Fruit fly (Drosophila melanogaster) whole organism, embryonic: Measurements from ENCODE around the gene CG12507.
A peak's percentile ranks its signal among the peaks of the same experiment; 100 is the strongest.

Source experiments
- ATbp ChIP-seq: fragments of 200-800 bp; sonication (Bioruptor generic); optimal IDR thresholded peaks from 2 replicates; lab custom pipeline; 2017; ENCODE audit warnings: missing biosample characterization, mild to moderate bottlenecking, missing genetic modification characterization, missing genetic modification reagents
- Adf1 ChIP-seq: fragments of 200-800 bp; sonication (Bioruptor generic); IDR thresholded peaks from 2 replicates; pipeline ENCODE4 v1.3.6; 2022; ENCODE audit warnings: missing biosample characterization, missing genetic modification characterization
- Atf6 ChIP-seq: fragments of 200-800 bp; sonication (Bioruptor generic); IDR thresholded peaks from 2 replicates; pipeline ENCODE4 v1.3.6; 2022; ENCODE audit warnings: missing biosample characterization, missing genetic modification characterization
- CG10209 ChIP-seq: fragments of 200-800 bp; sonication (Bioruptor generic); optimal IDR thresholded peaks from 3 replicates; lab custom pipeline; 2017; ENCODE audit warnings: missing biosample characterization, mild to moderate bottlenecking, missing genetic modification characterization, missing genetic modification reagents
- CG10321 ChIP-seq: fragments of 200-800 bp; sonication (Bioruptor generic); IDR thresholded peaks from 2 replicates; pipeline ENCODE4 v1.3.6; 2022; ENCODE audit warnings: missing biosample characterization, missing genetic modification characterization
- CG11398 ChIP-seq: fragments of 200-800 bp; sonication (Bioruptor generic); optimal IDR thresholded peaks from 2 replicates; lab custom pipeline; 2016; ENCODE audit warnings: missing biosample characterization, missing genetic modification characterization
- CG11456 ChIP-seq: fragments of 200-800 bp; sonication (Bioruptor generic); IDR thresholded peaks from 3 replicates; pipeline ENCODE4 v1.3.6; 2022; ENCODE audit warnings: missing biosample characterization, missing genetic modification characterization
- CG12236 ChIP-seq: fragments of 200-800 bp; sonication (Bioruptor generic); optimal IDR thresholded peaks from 2 replicates; lab custom pipeline; 2016; ENCODE audit warnings: missing biosample characterization, missing genetic modification characterization
- CG14860 ChIP-seq: fragments of 200-800 bp; sonication (Bioruptor generic); IDR thresholded peaks from 3 replicates; pipeline ENCODE4 v1.3.6; 2022; ENCODE audit warnings: missing biosample characterization, missing genetic modification characterization; ENCODE audit not compliant: partially characterized antibody
- CG15479 ChIP-seq: fragments of 200-800 bp; sonication (Bioruptor generic); optimal IDR thresholded peaks from 3 replicates; lab custom pipeline; 2019; ENCODE audit warnings: missing biosample characterization, mild to moderate bottlenecking, missing genetic modification characterization, moderate library complexity
- CG17802 ChIP-seq: fragments of 200-800 bp; sonication (Bioruptor generic); optimal IDR thresholded peaks from 2 replicates; lab custom pipeline; 2018; ENCODE audit warnings: missing biosample characterization, mild to moderate bottlenecking, missing genetic modification characterization, moderate library complexity
- CG2889 ChIP-seq: fragments of 200-800 bp; sonication (Bioruptor generic); IDR thresholded peaks from 3 replicates; pipeline ENCODE4 v1.3.6; 2022; ENCODE audit warnings: missing biosample characterization, missing genetic modification characterization
- CG30403 ChIP-seq: fragments of 200-800 bp; sonication (Bioruptor generic); optimal IDR thresholded peaks from 3 replicates; lab custom pipeline; 2016; ENCODE audit warnings: missing biosample characterization, missing genetic modification characterization
- CG31388 ChIP-seq: fragments of 200-800 bp; sonication (Bioruptor generic); optimal IDR thresholded peaks from 2 replicates; lab custom pipeline; 2016; ENCODE audit warnings: missing biosample characterization, missing genetic modification characterization
- CG4820 ChIP-seq: fragments of 200-800 bp; sonication (Bioruptor generic); optimal IDR thresholded peaks from 3 replicates; lab custom pipeline; 2016; ENCODE audit warnings: missing biosample characterization, missing genetic modification characterization
- CG6272 ChIP-seq: fragments of 200-800 bp; sonication (Bioruptor generic); IDR thresholded peaks from 2 replicates; pipeline ENCODE4 v1.3.6; 2022; ENCODE audit warnings: missing biosample characterization, missing genetic modification characterization
- CG7745 ChIP-seq: fragments of 200-800 bp; sonication (Bioruptor generic); optimal IDR thresholded peaks from 2 replicates; lab custom pipeline; 2018; ENCODE audit warnings: missing biosample characterization, mild to moderate bottlenecking, missing genetic modification characterization, moderate library complexity
- CG9609 ChIP-seq: fragments of 200-800 bp; sonication (Bioruptor generic); optimal IDR thresholded peaks from 3 replicates; lab custom pipeline; 2016; ENCODE audit warnings: missing biosample characterization, missing genetic modification characterization
- CoRest ChIP-seq: fragments of 200-800 bp; sonication (Bioruptor generic); optimal IDR thresholded peaks from 3 replicates; lab custom pipeline; 2018; ENCODE audit warnings: missing biosample characterization, mild to moderate bottlenecking, missing genetic modification characterization, moderate library complexity
- Deaf1 ChIP-seq: fragments of 200-800 bp; optimal IDR thresholded peaks from 3 replicates; lab custom pipeline; 2019; ENCODE audit warnings: missing biosample characterization, mild to moderate bottlenecking, missing genetic modification characterization, moderate library complexity
- HHEX ChIP-seq: fragments of 200-800 bp; sonication (Bioruptor generic); optimal IDR thresholded peaks from 3 replicates; lab custom pipeline; 2017; ENCODE audit warnings: missing biosample characterization, mild to moderate bottlenecking, missing genetic modification characterization, missing genetic modification reagents
- Hey ChIP-seq: fragments of 200-800 bp; sonication (Bioruptor generic); optimal IDR thresholded peaks from 3 replicates; lab custom pipeline; 2018; ENCODE audit warnings: missing biosample characterization, mild to moderate bottlenecking, missing genetic modification characterization
- MESR4 ChIP-seq: fragments of 200-800 bp; sonication (Bioruptor generic); optimal IDR thresholded peaks from 2 replicates; lab custom pipeline; 2018; ENCODE audit warnings: missing biosample characterization, mild to moderate bottlenecking, missing genetic modification characterization, moderate library complexity
- NC2α ChIP-seq: fragments of 200-800 bp; sonication (Bioruptor generic); optimal IDR thresholded peaks from 2 replicates; lab custom pipeline; 2016; ENCODE audit warnings: missing biosample characterization, missing genetic modification characterization
- Nf-YC ChIP-seq: fragments of 200-800 bp; optimal IDR thresholded peaks from 3 replicates; lab custom pipeline; 2019; ENCODE audit warnings: missing biosample characterization, mild to moderate bottlenecking, missing genetic modification characterization, moderate library complexity
- Trl ChIP-seq, 3 experiments: fragments of >200 bp in 2 of 3; fragments of 200-800 bp in 1 of 3; sonication (Bioruptor generic) in 1 of 3; optimal IDR thresholded peaks; 2 replicates in 1 of 3; 3 replicates in 2 of 3; lab custom pipeline; 2016 to 2017; ENCODE audit warnings: missing biosample characterization in 1 of 3, missing genetic modification characterization in 1 of 3
- Vsx1 ChIP-seq: fragments of 200-800 bp; sonication (Bioruptor generic); optimal IDR thresholded peaks from 2 replicates; lab custom pipeline; 2017; ENCODE audit warnings: missing biosample characterization, mild to moderate bottlenecking, missing genetic modification characterization, missing genetic modification reagents
- bcd ChIP-seq: fragments of 200-800 bp; sonication (Bioruptor generic); optimal IDR thresholded peaks from 2 replicates; lab custom pipeline; 2017; ENCODE audit warnings: missing biosample characterization, mild to moderate bottlenecking, missing genetic modification characterization
- cad ChIP-seq: fragments of >200 bp; optimal IDR thresholded peaks from 2 replicates; lab custom pipeline; 2017; ENCODE audit warnings: missing biosample characterization, missing genetic modification characterization
- cato ChIP-seq: fragments of 200-800 bp; sonication (Bioruptor generic); optimal IDR thresholded peaks from 2 replicates; lab custom pipeline; 2016; ENCODE audit warnings: missing biosample characterization, missing genetic modification characterization, borderline replicate concordance
- cg ChIP-seq: fragments of 200-800 bp; sonication (Bioruptor generic); optimal IDR thresholded peaks from 3 replicates; lab custom pipeline; 2019; ENCODE audit warnings: missing biosample characterization, mild to moderate bottlenecking, missing genetic modification characterization, moderate library complexity
- chinmo ChIP-seq: fragments of 200-800 bp; sonication (Bioruptor generic); IDR thresholded peaks from 4 replicates; pipeline ENCODE4 v1.3.6; 2022; ENCODE audit warnings: missing biosample characterization, missing genetic modification characterization; ENCODE audit not compliant: partially characterized antibody
- crol ChIP-seq: fragments of 200-800 bp; sonication (Bioruptor generic); IDR thresholded peaks from 2 replicates; pipeline ENCODE4 v1.3.6; 2022; ENCODE audit warnings: missing biosample characterization, missing genetic modification characterization
- ewg ChIP-seq: fragments of 200-800 bp; sonication (Bioruptor generic); optimal IDR thresholded peaks from 3 replicates; lab custom pipeline; 2017; ENCODE audit warnings: mild to moderate bottlenecking, missing biosample characterization, missing genetic modification reagents, missing genetic modification characterization
- fru ChIP-seq: fragments of >200 bp; optimal IDR thresholded peaks from 2 replicates; lab custom pipeline; 2017
- gem ChIP-seq: fragments of 200-800 bp; sonication (Bioruptor generic); optimal IDR thresholded peaks from 2 replicates; lab custom pipeline; 2019; ENCODE audit warnings: missing biosample characterization, mild to moderate bottlenecking, missing genetic modification characterization, moderate library complexity
- grau ChIP-seq: fragments of 200-800 bp; optimal IDR thresholded peaks from 3 replicates; lab custom pipeline; 2019; ENCODE audit warnings: missing biosample characterization, mild to moderate bottlenecking, missing genetic modification characterization, moderate library complexity
- grn ChIP-seq: fragments of 200-800 bp; sonication (Bioruptor generic); optimal IDR thresholded peaks from 3 replicates; lab custom pipeline; 2017; ENCODE audit warnings: missing biosample characterization, missing genetic modification characterization
- ind ChIP-seq: fragments of 200-800 bp; sonication (Bioruptor generic); optimal IDR thresholded peaks from 3 replicates; lab custom pipeline; 2016; ENCODE audit warnings: missing biosample characterization, missing genetic modification characterization
- kay ChIP-seq: fragments of 200-800 bp; sonication (Bioruptor generic); optimal IDR thresholded peaks from 2 replicates; lab custom pipeline; 2016; ENCODE audit warnings: missing biosample characterization, missing genetic modification characterization
- lilli ChIP-seq: fragments of 200-800 bp; sonication (Bioruptor generic); optimal IDR thresholded peaks from 3 replicates; lab custom pipeline; 2016; ENCODE audit warnings: missing biosample characterization, missing genetic modification characterization
- seq ChIP-seq: fragments of 200-800 bp; sonication (Bioruptor generic); IDR thresholded peaks from 2 replicates; pipeline ENCODE4 v1.3.6; 2022; ENCODE audit warnings: missing biosample characterization, missing genetic modification characterization
- sna ChIP-seq: fragments of 200-800 bp; sonication (Bioruptor generic); IDR thresholded peaks from 2 replicates; pipeline ENCODE4 v1.3.6; 2022; ENCODE audit warnings: missing biosample characterization, missing genetic modification characterization; ENCODE audit not compliant: partially characterized antibody
- sqz ChIP-seq: fragments of 200-800 bp; sonication (Bioruptor generic); optimal IDR thresholded peaks from 3 replicates; lab custom pipeline; 2018; ENCODE audit warnings: missing biosample characterization, mild to moderate bottlenecking, missing genetic modification characterization
- tgo ChIP-seq: fragments of 200-800 bp; sonication (Bioruptor generic); IDR thresholded peaks from 3 replicates; pipeline ENCODE4 v1.3.6; 2022; ENCODE audit warnings: missing biosample characterization, missing genetic modification characterization
- twi ChIP-seq: fragments of 200-800 bp; optimal IDR thresholded peaks from 2 replicates; lab custom pipeline; 2019; ENCODE audit warnings: missing biosample characterization, mild to moderate bottlenecking, missing genetic modification characterization, moderate library complexity
- wek ChIP-seq: fragments of 200-800 bp; sonication (Bioruptor generic); optimal IDR thresholded peaks from 3 replicates; lab custom pipeline; 2018; ENCODE audit warnings: missing biosample characterization, mild to moderate bottlenecking, missing genetic modification characterization, moderate library complexity
- zen2 ChIP-seq: fragments of 200-800 bp; sonication (Bioruptor generic); IDR thresholded peaks from 3 replicates; pipeline ENCODE4 v1.3.6; 2022; ENCODE audit warnings: missing biosample characterization, missing genetic modification characterization; ENCODE audit not compliant: partially characterized antibody
- zfh2 ChIP-seq: fragments of 200-800 bp; sonication (Bioruptor generic); optimal IDR thresholded peaks from 2 replicates; lab custom pipeline; 2016; ENCODE audit warnings: missing biosample characterization, missing genetic modification characterization

Gene CG12507

DNA sequence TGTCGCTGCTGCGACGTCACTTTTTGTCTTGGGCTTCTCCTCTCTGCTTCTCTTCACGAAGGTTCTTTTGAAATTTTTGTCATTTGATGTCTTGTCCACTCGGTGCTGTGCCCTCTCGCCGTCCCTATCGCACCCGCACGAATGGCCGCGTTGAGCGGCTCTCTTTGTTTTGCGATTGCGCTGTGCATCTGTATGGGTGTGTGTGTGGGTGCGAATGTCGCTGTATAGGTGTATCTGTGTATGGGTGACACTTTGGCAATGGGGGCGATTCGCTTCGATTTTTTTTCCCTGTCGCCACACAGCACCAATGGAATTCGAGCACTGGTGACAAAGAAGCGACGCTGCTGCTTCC, 48.8 kb downstream of the CG12507 start:
- no peak for TF ChIP-seq cg (GFP tag; lab: Kevin White, UChicago)
- TF ChIP-seq wek (GFP tag; lab: Kevin White, UChicago): no peak
- TF ChIP-seq lilli (GFP tag; lab: Kevin White, UChicago): no peak
- peak; percentile 87 for TF ChIP-seq CG10321 (GFP tag; lab: Robert Waterston, UW)
- TF ChIP-seq Trl (optimal IDR thresholded peaks at IDR 0.05; lab: Kevin White, UChicago): peak in 1 of 2 experiments; percentile 60
- TF ChIP-seq Trl (GFP tag; optimal IDR thresholded peaks at IDR 0.05; lab: Kevin White, UChicago): no peak
- TF ChIP-seq CG12236: no peak
- TF ChIP-seq ewg (GFP tag; lab: Kevin White, UChicago): peak; percentile 70
- peak; percentile 53 for TF ChIP-seq Adf1 (GFP tag; lab: Robert Waterston, UW)
- TF ChIP-seq grau: no peak
- no peak for TF ChIP-seq CoRest
- TF ChIP-seq CG10209 (GFP tag; lab: Kevin White, UChicago): no peak
- no peak for TF ChIP-seq CG2889
- TF ChIP-seq CG15479 (GFP tag; lab: Kevin White, UChicago): peak; percentile 24
- peak; percentile 63 for TF ChIP-seq sqz (GFP tag; lab: Kevin White, UChicago)
- TF ChIP-seq chinmo (GFP tag; lab: Robert Waterston, UW): peak; percentile 72; the same call in 1 of the 4 replicates
- no peak for TF ChIP-seq CG31388 (GFP tag; lab: Kevin White, UChicago)
- peak; percentile 92 for TF ChIP-seq Nf-YC

DNA sequence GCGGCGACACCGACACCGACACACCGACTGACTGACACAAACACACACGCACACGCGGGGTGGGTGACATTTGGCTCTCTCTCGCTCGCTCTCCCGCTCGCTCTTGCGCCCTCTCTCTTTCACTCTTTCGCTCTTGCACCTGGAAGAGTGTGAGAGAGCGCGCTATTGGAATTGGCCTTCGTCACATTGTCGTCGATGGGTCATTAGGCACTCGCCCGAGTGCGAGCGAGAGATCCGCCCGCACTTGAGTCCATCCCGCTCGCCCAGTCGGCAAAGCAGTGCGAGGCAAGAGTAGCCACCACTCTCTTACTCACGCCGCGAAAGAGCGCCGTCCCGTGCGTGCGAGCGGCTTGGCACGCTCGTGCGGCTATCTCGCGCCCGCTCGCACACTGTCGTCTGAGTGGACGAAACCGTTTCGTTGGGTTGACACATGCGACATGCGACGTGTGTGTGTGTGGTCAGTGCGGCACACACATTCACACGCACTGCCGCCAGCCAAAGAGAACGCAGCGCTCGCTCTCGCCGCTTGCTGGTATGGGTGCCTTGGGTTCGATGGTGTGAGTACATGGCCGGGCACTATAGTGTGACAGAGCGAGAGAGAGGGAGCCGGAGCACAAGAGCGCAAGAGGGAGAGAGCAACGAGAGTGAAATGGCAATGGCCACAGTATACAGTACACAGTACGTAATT, 49.4 kb downstream of the CG12507 start:
- TF ChIP-seq kay (GFP tag; lab: Kevin White, UChicago) (no peak), Deaf1 (tag; lab: Kevin White, UChicago) (peak; percentile 86), CG11398 (GFP tag; lab: Kevin White, UChicago) (no peak), grn (no peak), CG17802 (tag; lab: Kevin White, UChicago) (no peak), bcd (no peak), seq (GFP tag; lab: Robert Waterston, UW) (peak; percentile 51; the same call in 1 of the 2 replicates), gem (no peak), CG9609 (no peak), zen2 (0 out of 3 replicates have a peak, but pooled peaks have one; percentile 7), CG30403 (GFP tag; lab: Kevin White, UChicago) (no peak), fru (lab: Kevin White, UChicago) (no peak), MESR4 (GFP tag; lab: Kevin White, UChicago) (no peak), CG14860 (GFP tag; lab: Robert Waterston, UW) (no peak), sna (no peak), sqz (GFP tag; lab: Kevin White, UChicago) (peak; percentile 29), CG6272 (no peak), Vsx1 (GFP tag; lab: Kevin White, UChicago) (no peak), ATbp (no peak), CG4820 (no peak), ind (no peak), zfh2 (GFP tag; lab: Kevin White, UChicago) (no peak), twi (tag; lab: Kevin White, UChicago) (peak; percentile 14), tgo (GFP tag; lab: Robert Waterston, UW) (no peak), CG7745 (tag; lab: Kevin White, UChicago) (no peak), crol (GFP tag; lab: Robert Waterston, UW) (peak; percentile 68), NC2α (GFP tag; lab: Kevin White, UChicago) (no peak), cad (GFP tag; lab: Kevin White, UChicago) (no peak), HHEX (GFP tag; lab: Kevin White, UChicago) (no peak), Atf6 (no peak), Hey (tag; lab: Kevin White, UChicago) (no peak), CG11456 (GFP tag; lab: Robert Waterston, UW) (no peak), cato (GFP tag; lab: Kevin White, UChicago) (no peak)
